Fruit fly (Drosophila melanogaster): ENCODE data around the gene Axn.

The Axn gene

dm6 chr3R:30055915-30056544 lies 33.4 kb downstream of the Axn start, which contains the start of the genes Rpp14b and spn-A:
TSS of gene Rpp14b (plus strand) at chr3R:30055957.
TSS of gene spn-A (minus strand) at chr3R:30056037.
- TF ChIP-seq psq (optimal IDR thresholded peaks at IDR 0.05): no peak
- TF ChIP-seq EcR (GFP tag; optimal IDR thresholded peaks at IDR 0.05): no peak
- no peak for TF ChIP-seq usp (GFP tag; optimal IDR thresholded peaks at IDR 0.05)
- TF ChIP-seq Dll (optimal IDR thresholded peaks at IDR 0.05): no peak
- no peak for TF ChIP-seq CG8478 (optimal IDR thresholded peaks at IDR 0.05)
- no peak for TF ChIP-seq pan (optimal IDR thresholded peaks at IDR 0.05)

DNA sequence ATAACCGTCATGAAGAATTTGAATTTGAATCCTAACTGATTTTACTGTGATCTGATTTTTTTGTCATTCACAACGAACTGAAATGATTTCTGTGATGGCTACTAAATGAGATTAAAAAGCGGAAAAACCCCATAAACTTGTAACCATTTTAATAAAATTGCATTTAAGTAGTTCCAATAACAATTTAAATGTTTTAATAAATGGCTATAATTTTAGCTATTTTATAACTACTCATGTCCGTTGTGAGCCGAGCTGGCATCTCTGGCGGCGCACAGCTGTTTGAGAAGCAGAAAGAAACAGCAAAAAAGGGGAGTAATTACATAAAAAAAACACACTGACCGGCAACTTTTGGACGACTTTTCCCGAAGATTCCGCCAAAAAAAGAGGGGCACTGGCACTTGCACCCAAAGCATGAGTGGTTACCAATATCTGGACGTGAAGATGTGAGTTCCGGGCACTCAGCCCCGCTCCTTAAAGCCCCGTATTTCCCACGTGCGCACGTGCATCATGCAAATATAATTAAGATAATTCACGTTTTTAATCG lies 34.0 kb downstream of the Axn start, which contains the start of the genes CG7950 and Rpp14a:
Gene CG7950 (plus strand): TSS at position 268 of the 544 bp plus-strand sequence.
Gene Rpp14a (plus strand): TSS at position 268 of the 544 bp plus-strand sequence.
- TF ChIP-seq pan (optimal IDR thresholded peaks at IDR 0.05) (no peak), EcR (GFP tag; optimal IDR thresholded peaks at IDR 0.05) (no peak), psq (optimal IDR thresholded peaks at IDR 0.05) (no peak), Dll (optimal IDR thresholded peaks at IDR 0.05) (no peak), usp (GFP tag; optimal IDR thresholded peaks at IDR 0.05) (no peak), CG8478 (optimal IDR thresholded peaks at IDR 0.05) (no peak)

- TF ChIP-seq CG8478 (optimal IDR thresholded peaks at IDR 0.05) (no peak), pan (optimal IDR thresholded peaks at IDR 0.05) (no peak), psq (optimal IDR thresholded peaks at IDR 0.05) (peak; percentile 50)
Observed at dm6 chr3R:30058057-30058868, 35.6 kb downstream of the Axn start, which contains the start of gene sima. TSS of gene sima (plus strand) at chr3R:30058311.

- TF ChIP-seq usp (GFP tag; optimal IDR thresholded peaks at IDR 0.05) (no peak), Dll (optimal IDR thresholded peaks at IDR 0.05) (no peak), psq (optimal IDR thresholded peaks at IDR 0.05) (no peak), pan (optimal IDR thresholded peaks at IDR 0.05) (no peak)
Observed at dm6 chr3R:30059944-30060343, 37.3 kb downstream of the Axn start.

dm6 chr3R:30060451-30061153 lies 38.0 kb downstream of the Axn start:
- TF ChIP-seq Dll (optimal IDR thresholded peaks at IDR 0.05) (no peak), CG8478 (optimal IDR thresholded peaks at IDR 0.05) (no peak), usp (GFP tag; optimal IDR thresholded peaks at IDR 0.05) (no peak), pan (optimal IDR thresholded peaks at IDR 0.05) (no peak), psq (optimal IDR thresholded peaks at IDR 0.05) (no peak), EcR (GFP tag; optimal IDR thresholded peaks at IDR 0.05) (no peak)

- TF ChIP-seq psq (optimal IDR thresholded peaks at IDR 0.05): no peak
Observed at dm6 chr3R:30061154-30061482, 38.5 kb downstream of the Axn start.

- TF ChIP-seq Dll (optimal IDR thresholded peaks at IDR 0.05): no peak
- no peak for TF ChIP-seq EcR (GFP tag; optimal IDR thresholded peaks at IDR 0.05)
- no peak for TF ChIP-seq CG8478 (optimal IDR thresholded peaks at IDR 0.05)
- no peak for TF ChIP-seq psq (optimal IDR thresholded peaks at IDR 0.05)
Observed at dm6 chr3R:30061980-30062379, 39.3 kb downstream of the Axn start.

- TF ChIP-seq psq (optimal IDR thresholded peaks at IDR 0.05): no peak
- no peak for TF ChIP-seq Dll (optimal IDR thresholded peaks at IDR 0.05)
- TF ChIP-seq CG8478 (optimal IDR thresholded peaks at IDR 0.05): no peak
- TF ChIP-seq EcR (GFP tag; optimal IDR thresholded peaks at IDR 0.05): no peak
- TF ChIP-seq usp (GFP tag; optimal IDR thresholded peaks at IDR 0.05): no peak
- no peak for TF ChIP-seq pan (optimal IDR thresholded peaks at IDR 0.05)
Observed at dm6 chr3R:30062543-30062942, 39.9 kb downstream of the Axn start.

dm6 chr3R:30063704-30064103 lies 41.1 kb downstream of the Axn start:
- TF ChIP-seq pan (optimal IDR thresholded peaks at IDR 0.05): no peak
- no peak for TF ChIP-seq psq (optimal IDR thresholded peaks at IDR 0.05)
- TF ChIP-seq CG8478 (optimal IDR thresholded peaks at IDR 0.05): no peak
- TF ChIP-seq EcR (GFP tag; optimal IDR thresholded peaks at IDR 0.05): no peak
- TF ChIP-seq Dll (optimal IDR thresholded peaks at IDR 0.05): no peak
- TF ChIP-seq usp (GFP tag; optimal IDR thresholded peaks at IDR 0.05): no peak

dm6 chr3R:30066004-30066403 lies 43.4 kb downstream of the Axn start:
- TF ChIP-seq usp (GFP tag; optimal IDR thresholded peaks at IDR 0.05) (no peak), EcR (GFP tag; optimal IDR thresholded peaks at IDR 0.05) (peak in 1 of 2 experiments; percentile 73)

DNA sequence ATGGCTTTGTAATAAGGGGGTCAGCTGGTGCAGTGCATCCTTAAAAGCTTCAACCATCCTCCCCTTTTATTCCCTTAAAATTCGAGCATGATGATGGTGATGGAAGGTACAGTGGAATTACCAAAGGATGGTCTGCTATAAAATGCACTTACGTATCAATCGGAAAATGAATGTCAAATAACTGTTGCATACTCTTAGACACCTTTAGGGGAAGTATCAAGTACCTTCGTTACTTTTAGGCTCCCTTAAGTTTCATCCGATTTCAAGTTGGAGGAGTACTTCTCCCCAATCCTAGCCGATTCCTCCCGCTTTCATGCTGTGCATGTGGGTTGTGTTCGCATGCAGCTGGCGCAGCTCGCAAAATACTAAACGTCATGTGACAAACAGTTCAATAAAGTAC lies 47.6 kb downstream of the Axn start:
- no peak for TF ChIP-seq Dll (optimal IDR thresholded peaks at IDR 0.05)
- TF ChIP-seq EcR (GFP tag; optimal IDR thresholded peaks at IDR 0.05): no peak
- no peak for TF ChIP-seq pan (optimal IDR thresholded peaks at IDR 0.05)
- no peak for TF ChIP-seq usp (GFP tag; optimal IDR thresholded peaks at IDR 0.05)
- TF ChIP-seq psq (optimal IDR thresholded peaks at IDR 0.05): no peak
- no peak for TF ChIP-seq CG8478 (optimal IDR thresholded peaks at IDR 0.05)

dm6 chr3R:30071827-30072226 lies 49.2 kb downstream of the Axn start:
- TF ChIP-seq pan (optimal IDR thresholded peaks at IDR 0.05) (no peak), usp (GFP tag; optimal IDR thresholded peaks at IDR 0.05) (no peak), psq (optimal IDR thresholded peaks at IDR 0.05) (no peak), Dll (optimal IDR thresholded peaks at IDR 0.05) (no peak), CG8478 (optimal IDR thresholded peaks at IDR 0.05) (no peak), EcR (GFP tag; optimal IDR thresholded peaks at IDR 0.05) (no peak)

Data from whole organism.